Worm (Caenorhabditis elegans) whole organism, L3 larva: ENCODE results near the gene ZC513.14.

Experiments used
- R02D3.7 ChIP-seq: fragments of 150-350 bp; optimal IDR thresholded peaks from 2 replicates; lab custom pipeline; 2014; ENCODE audit warnings: missing biosample characterization, missing genetic modification characterization
- ZK546.5 ChIP-seq: sonication (generic microtip); optimal IDR thresholded peaks from 2 replicates; lab custom pipeline; 2017; ENCODE audit warnings: missing biosample characterization, missing genetic modification characterization
- aly-2 ChIP-seq: fragments of 150-350 bp; optimal IDR thresholded peaks from 2 replicates; lab custom pipeline; 2014; ENCODE audit warnings: missing biosample characterization, missing genetic modification characterization
- ama-1 ChIP-seq: fragments of 150-350 bp; optimal IDR thresholded peaks from 2 replicates; lab custom pipeline; 2018
- ceh-82 ChIP-seq: fragments of 150-350 bp; optimal IDR thresholded peaks from 2 replicates; lab custom pipeline; 2014; ENCODE audit warnings: missing biosample characterization, missing genetic modification characterization
- ceh-9 ChIP-seq: sonication (generic microtip); optimal IDR thresholded peaks from 2 replicates; lab custom pipeline; 2018; ENCODE audit warnings: missing biosample characterization, missing genetic modification characterization
- daf-12 ChIP-seq: fragments of 150-350 bp; optimal IDR thresholded peaks from 2 replicates; lab custom pipeline; 2014; ENCODE audit warnings: missing biosample characterization, missing genetic modification reagents, missing genetic modification characterization
- egl-5 ChIP-seq: fragments of 150-350 bp; optimal IDR thresholded peaks from 2 replicates; lab custom pipeline; 2017; ENCODE audit warnings: missing biosample characterization, missing genetic modification reagents, missing genetic modification characterization, inconsistent platforms
- elt-1 ChIP-seq: fragments of 150-350 bp; optimal IDR thresholded peaks from 2 replicates; lab custom pipeline; 2014; ENCODE audit warnings: missing biosample characterization, missing genetic modification characterization
- elt-2 ChIP-seq: sonication (generic microtip); optimal IDR thresholded peaks from 2 replicates; lab custom pipeline; 2016; ENCODE audit warnings: missing genetic modification reagents, mild to moderate bottlenecking, missing genetic modification characterization, missing compliant biosample characterization
- elt-3 ChIP-seq, 3 experiments: fragments of 150-350 bp in 1 of 3; sonication (generic microtip) in 2 of 3; optimal IDR thresholded peaks; 2 replicates in 2 of 3; 4 replicates in 1 of 3; lab custom pipeline; 2014 to 2017; ENCODE audit warnings: missing biosample characterization in 3 of 3, missing genetic modification characterization in 3 of 3
- eor-1 ChIP-seq, 2 experiments: fragments of 150-350 bp; optimal IDR thresholded peaks; 2 replicates each; lab custom pipeline; 2014 to 2018; ENCODE audit warnings: missing biosample characterization in 2 of 2, missing genetic modification characterization in 2 of 2
- fkh-2 ChIP-seq: fragments of 150-350 bp; optimal IDR thresholded peaks from 2 replicates; lab custom pipeline; 2014; ENCODE audit warnings: missing biosample characterization, missing genetic modification reagents, missing genetic modification characterization
- hmg-11 ChIP-seq: sonication (generic microtip); optimal IDR thresholded peaks from 2 replicates; lab custom pipeline; 2016; ENCODE audit warnings: missing genetic modification characterization, missing compliant biosample characterization
- lin-15B ChIP-seq: fragments of 150-350 bp; optimal IDR thresholded peaks from 2 replicates; lab custom pipeline; 2014; ENCODE audit warnings: missing biosample characterization, missing genetic modification characterization
- lsy-12 ChIP-seq: sonication (generic microtip); optimal IDR thresholded peaks from 2 replicates; lab custom pipeline; 2016; ENCODE audit warnings: mild to moderate bottlenecking, missing genetic modification characterization, missing compliant biosample characterization
- mdl-1 ChIP-seq: fragments of 150-350 bp; optimal IDR thresholded peaks from 2 replicates; lab custom pipeline; 2014; ENCODE audit warnings: missing biosample characterization, missing genetic modification characterization
- mml-1 ChIP-seq: fragments of 150-350 bp; sonication (generic microtip); optimal IDR thresholded peaks from 3 replicates; lab custom pipeline; 2014; ENCODE audit warnings: missing biosample characterization, missing genetic modification characterization
- nfya-1 ChIP-seq: sonication (generic microtip); optimal IDR thresholded peaks from 2 replicates; lab custom pipeline; 2017; ENCODE audit warnings: missing genetic modification characterization, mild to moderate bottlenecking, missing compliant biosample characterization, antibody characterized with exemption, moderate library complexity; ENCODE audit not compliant: insufficient read depth
- nhr-12 ChIP-seq: fragments of 150-350 bp; optimal IDR thresholded peaks from 2 replicates; lab custom pipeline; 2014; ENCODE audit warnings: missing biosample characterization, missing genetic modification characterization
- nhr-23 ChIP-seq: fragments of 150-350 bp; optimal IDR thresholded peaks from 2 replicates; lab custom pipeline; 2014; ENCODE audit warnings: missing biosample characterization, missing genetic modification reagents, missing genetic modification characterization
- nhr-237 ChIP-seq: fragments of 150-350 bp; optimal IDR thresholded peaks from 2 replicates; lab custom pipeline; 2014; ENCODE audit warnings: missing biosample characterization, missing genetic modification characterization
- nhr-25 ChIP-seq: sonication (generic microtip); optimal IDR thresholded peaks from 2 replicates; lab custom pipeline; 2017; ENCODE audit warnings: missing biosample characterization, missing genetic modification characterization
- nhr-28 ChIP-seq: fragments of 150-350 bp; optimal IDR thresholded peaks from 2 replicates; lab custom pipeline; 2014; ENCODE audit warnings: missing biosample characterization, missing genetic modification characterization
- nhr-43 ChIP-seq: sonication (generic microtip); optimal IDR thresholded peaks from 2 replicates; lab custom pipeline; 2016; ENCODE audit warnings: mild to moderate bottlenecking, missing genetic modification characterization, missing compliant biosample characterization; ENCODE audit not compliant: poor library complexity, severe bottlenecking
- nhr-67 ChIP-seq: fragments of 150-350 bp; optimal IDR thresholded peaks from 2 replicates; lab custom pipeline; 2014; ENCODE audit warnings: missing biosample characterization, missing genetic modification characterization
- nhr-76 ChIP-seq: fragments of 150-350 bp; sonication (generic microtip); optimal IDR thresholded peaks from 5 replicates; lab custom pipeline; 2014; ENCODE audit warnings: missing biosample characterization, missing genetic modification characterization
- pha-4 ChIP-seq: fragments of 150-350 bp; optimal IDR thresholded peaks from 2 replicates; lab custom pipeline; 2014; ENCODE audit warnings: missing biosample characterization, missing genetic modification reagents, missing genetic modification characterization
- sea-2 ChIP-seq: fragments of 150-350 bp; sonication (generic microtip); optimal IDR thresholded peaks from 4 replicates; lab custom pipeline; 2014; ENCODE audit warnings: missing biosample characterization, missing genetic modification reagents, missing genetic modification characterization
- snpc-4 ChIP-seq: fragments of 150-350 bp; optimal IDR thresholded peaks from 2 replicates; lab custom pipeline; 2014; ENCODE audit warnings: missing biosample characterization, missing genetic modification characterization
- zag-1 ChIP-seq: fragments of 150-350 bp; optimal IDR thresholded peaks from 2 replicates; lab custom pipeline; 2014; ENCODE audit warnings: missing biosample characterization, missing genetic modification characterization
- ztf-11 ChIP-seq: fragments of 150-350 bp; optimal IDR thresholded peaks from 2 replicates; lab custom pipeline; 2014; ENCODE audit warnings: missing biosample characterization, missing genetic modification characterization

Gene ZC513.14

DNA sequence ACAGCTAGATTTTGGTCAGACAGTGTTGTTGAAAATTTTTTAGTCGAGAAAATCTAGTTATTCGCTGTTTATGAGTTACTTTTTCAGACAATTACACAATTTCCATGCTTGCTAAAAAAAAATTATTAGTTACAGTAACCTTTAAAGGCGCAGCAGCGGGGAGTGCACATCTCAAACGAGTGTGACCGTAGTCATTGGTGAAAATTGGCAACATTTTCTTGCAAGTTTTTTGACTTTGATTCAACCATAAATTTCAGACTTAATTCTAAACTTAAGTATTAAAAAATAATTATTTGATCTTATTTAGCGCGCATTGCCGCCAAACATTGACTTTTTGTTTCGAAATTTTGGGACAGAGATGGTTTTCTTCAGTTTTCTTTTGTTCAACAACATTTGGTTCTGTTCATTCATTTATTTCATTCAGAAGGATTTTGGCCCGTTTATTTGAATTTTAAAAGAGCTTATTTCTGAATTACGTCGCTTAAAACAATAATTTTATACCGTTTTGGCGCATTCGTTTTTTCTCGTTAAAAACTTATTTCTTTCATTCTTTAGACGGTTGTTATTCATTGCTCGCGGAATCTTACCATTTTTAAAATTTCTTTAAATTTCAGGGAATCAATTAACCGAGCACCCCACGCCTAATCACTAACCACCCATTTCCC, 6.9 kb downstream of the ZC513.14 start, which contains the start of gene oma-2:
TSS of gene oma-2 (plus strand) at position 615 of the 665 bp plus-strand sequence.
- TF ChIP-seq fkh-2 (tag; lab: Kevin White, UChicago) (no peak), nhr-43 (tag; lab: Kevin White, UChicago) (peak; percentile 57)

ce11 chrV:8027429-8028142, 8.3 kb downstream of the ZC513.14 start:
- peak; percentile 21 for TF ChIP-seq nhr-43 (tag; lab: Kevin White, UChicago)
- TF ChIP-seq elt-1 (tag; lab: Kevin White, UChicago): peak; percentile 16
- TF ChIP-seq lin-15B: no peak
- peak in 1 of 3 experiments; percentile 78 for TF ChIP-seq elt-3 (tag; optimal IDR thresholded peaks at IDR 0.05; lab: Kevin White, UChicago)
- TF ChIP-seq ama-1: no peak

DNA sequence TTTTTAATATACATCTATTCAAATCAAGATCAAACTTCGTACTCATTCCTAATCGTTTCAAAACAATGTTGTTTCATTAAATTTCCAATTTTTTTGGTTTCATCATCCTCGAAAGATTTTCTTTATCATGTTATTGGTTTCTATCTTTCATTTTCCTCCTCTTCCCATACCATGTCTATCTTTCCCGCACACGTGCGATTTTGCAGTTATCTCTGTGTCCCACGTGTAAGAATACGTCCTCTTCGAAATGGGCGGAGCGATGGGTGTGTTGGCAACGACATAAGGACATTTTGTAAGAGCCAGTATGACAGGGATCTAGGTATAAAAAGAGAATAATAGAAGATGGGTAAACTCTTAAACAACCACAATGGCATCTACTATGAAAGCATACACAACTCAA, 9.5 kb downstream of the ZC513.14 start, which contains the start of gene F43H9.4:
TSS of gene F43H9.4 (plus strand) at position 366 of the 400 bp plus-strand sequence.
- peak; percentile 85 for TF ChIP-seq nhr-43 (tag; lab: Kevin White, UChicago)
- TF ChIP-seq mdl-1 (tag; lab: Kevin White, UChicago): peak; percentile 49
- TF ChIP-seq ama-1: no peak
- peak; percentile 28 for TF ChIP-seq nhr-23 (tag; lab: Kevin White, UChicago)
- peak in 1 of 3 experiments; percentile 10 for TF ChIP-seq elt-3 (tag; optimal IDR thresholded peaks at IDR 0.05; lab: Kevin White, UChicago)

DNA sequence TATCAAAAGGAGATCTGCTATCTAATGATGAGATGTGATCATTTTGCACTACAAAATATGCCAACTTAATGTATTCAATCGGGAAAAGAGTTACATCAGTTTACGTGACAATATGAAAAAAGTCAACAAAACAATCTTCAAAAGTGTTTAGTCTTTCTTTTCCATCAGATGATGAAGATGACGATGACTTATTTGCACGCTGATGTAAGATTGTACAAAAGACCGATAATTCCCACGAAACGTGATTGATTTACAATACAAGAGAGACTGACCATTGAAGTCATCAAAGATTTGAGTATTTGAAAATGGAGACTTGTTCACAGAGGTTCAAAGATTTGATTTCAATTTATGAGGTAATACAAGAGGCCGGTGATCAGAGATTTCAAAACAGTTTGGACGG, 10.6 kb downstream of the ZC513.14 start:
- no peak for TF ChIP-seq ama-1
- peak; percentile 80 for TF ChIP-seq elt-1 (tag; lab: Kevin White, UChicago)
- no peak for TF ChIP-seq R02D3.7 (tag; lab: Kevin White, UChicago)
- peak; percentile 2 for TF ChIP-seq nhr-43 (tag; lab: Kevin White, UChicago)
- peak; percentile 3 for TF ChIP-seq nhr-25
- no peak for TF ChIP-seq nhr-23 (tag; lab: Kevin White, UChicago)

DNA sequence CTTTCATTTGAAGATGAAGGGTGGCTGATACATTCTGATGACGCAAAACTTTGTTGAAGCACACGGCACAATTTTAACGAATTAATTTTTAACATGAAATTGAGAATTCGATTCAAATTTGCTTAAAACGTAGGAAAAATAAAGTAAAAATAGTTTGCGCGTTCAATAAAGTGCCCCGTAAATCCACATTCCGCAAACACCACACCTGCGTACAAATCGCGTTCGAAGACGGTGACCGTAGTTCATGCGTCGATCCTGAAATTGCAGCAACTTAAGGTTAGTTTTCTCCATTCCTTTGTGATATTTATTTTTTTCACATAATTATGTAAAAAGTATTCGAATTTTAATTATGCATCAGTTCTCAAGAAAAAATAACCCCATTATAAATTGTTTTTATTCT, 11.1 kb downstream of the ZC513.14 start, which contains the start of gene F43H9.3:
TSS of gene F43H9.3 (minus strand) at position 189 of the 400 bp plus-strand sequence.
- no peak for TF ChIP-seq snpc-4 (tag; lab: Kevin White, UChicago)
- no peak for TF ChIP-seq fkh-2 (tag; lab: Kevin White, UChicago)
- no peak for TF ChIP-seq eor-1 (tag; optimal IDR thresholded peaks at IDR 0.05; lab: Kevin White, UChicago)
- no peak for TF ChIP-seq lsy-12 (tag; lab: Kevin White, UChicago)
- TF ChIP-seq elt-2 (tag; lab: Kevin White, UChicago): no peak
- TF ChIP-seq ztf-11 (tag; lab: Kevin White, UChicago): no peak
- TF ChIP-seq mml-1 (tag; lab: Kevin White, UChicago): no peak
- no peak for TF ChIP-seq nhr-12 (tag; lab: Kevin White, UChicago)
- TF ChIP-seq nhr-28 (tag; lab: Kevin White, UChicago): no peak
- no peak for TF ChIP-seq ZK546.5
- no peak for TF ChIP-seq aly-2 (tag; lab: Kevin White, UChicago)
- TF ChIP-seq sea-2 (GFP tag; lab: Kevin White, UChicago): no peak
- no peak for TF ChIP-seq ceh-9 (tag; lab: Kevin White, UChicago)
- TF ChIP-seq pha-4 (tag; lab: Kevin White, UChicago): peak; percentile 30
- no peak for TF ChIP-seq nhr-43 (tag; lab: Kevin White, UChicago)
- no peak for TF ChIP-seq daf-12 (tag; lab: Kevin White, UChicago)
- TF ChIP-seq hmg-11: peak; percentile 18
- no peak for TF ChIP-seq egl-5 (tag; lab: Kevin White, UChicago)
- peak; percentile 89 for TF ChIP-seq R02D3.7 (tag; lab: Kevin White, UChicago)
- TF ChIP-seq lin-15B: peak; percentile 2
- TF ChIP-seq ceh-82 (tag; lab: Kevin White, UChicago): no peak
- TF ChIP-seq nhr-67 (tag; lab: Kevin White, UChicago): no peak
- TF ChIP-seq ama-1: no peak
- no peak for TF ChIP-seq nhr-76 (tag; lab: Kevin White, UChicago)
- TF ChIP-seq nfya-1 (tag; lab: Kevin White, UChicago): peak; percentile 28
- no peak for TF ChIP-seq nhr-237 (tag; lab: Kevin White, UChicago)
- no peak for TF ChIP-seq zag-1 (tag; lab: Kevin White, UChicago)
